Worm (Caenorhabditis elegans) whole organism, L2 larva: Measurements from ENCODE around the gene Y27F2A.11.
"Not testable (repeated sequence)": the region's sequence is repeated elsewhere in the genome, so short reads cannot be mapped to it uniquely, and the experiment has no call there.

Experiments used
- aly-2 ChIP-seq: fragments of 150-350 bp; optimal IDR thresholded peaks from 2 replicates; lab custom pipeline; 2014; ENCODE audit warnings: missing biosample characterization, missing genetic modification characterization
- blmp-1 ChIP-seq: sonication (generic microtip); optimal IDR thresholded peaks from 2 replicates; lab custom pipeline; 2017; ENCODE audit warnings: missing genetic modification characterization, mild to moderate bottlenecking, missing compliant biosample characterization, antibody characterized with exemption, moderate library complexity; ENCODE audit not compliant: insufficient read depth
- lin-13 ChIP-seq: fragments of 150-350 bp; optimal IDR thresholded peaks from 2 replicates; lab custom pipeline; 2014; ENCODE audit warnings: missing biosample characterization, missing genetic modification reagents, missing genetic modification characterization
- nhr-11 ChIP-seq: fragments of 150-350 bp; optimal IDR thresholded peaks from 2 replicates; lab custom pipeline; 2014; ENCODE audit warnings: missing biosample characterization, missing genetic modification characterization
- nhr-6 ChIP-seq: fragments of 150-350 bp; optimal IDR thresholded peaks from 2 replicates; lab custom pipeline; 2014; ENCODE audit warnings: missing biosample characterization, missing genetic modification characterization
- snpc-4 ChIP-seq: fragments of 150-350 bp; optimal IDR thresholded peaks from 2 replicates; lab custom pipeline; 2014; ENCODE audit warnings: missing biosample characterization, missing genetic modification characterization

DNA sequence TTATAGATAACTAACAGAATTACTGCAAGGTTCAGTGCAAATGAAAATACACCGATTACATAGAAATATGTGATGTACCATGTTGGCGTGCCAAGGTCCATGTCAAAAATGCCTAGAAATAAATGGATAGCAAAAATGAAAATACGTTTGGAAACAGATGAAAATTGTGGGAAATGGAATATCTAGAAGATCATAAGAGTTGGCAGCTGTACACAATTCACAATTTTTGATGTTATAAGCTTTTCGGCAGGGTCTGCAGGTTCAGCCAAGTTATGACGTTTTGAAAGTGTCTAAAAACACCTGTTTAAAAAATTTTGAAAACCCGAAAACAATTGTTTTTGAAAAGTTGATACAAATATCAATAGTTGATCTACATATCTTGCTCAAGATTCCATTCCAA, 44.6 kb upstream of the Y27F2A.11 start, which contains the start of gene sri-43:
- not testable (repeated sequence) for TF ChIP-seq aly-2; nhr-11 (tag; lab: Kevin White, UChicago); blmp-1 (tag; lab: Kevin White, UChicago); snpc-4 (tag; lab: Kevin White, UChicago); lin-13 (GFP tag; lab: Kevin White, UChicago); nhr-6
